Worm (Caenorhabditis elegans): ENCODE measurements around the gene C06G3.8.

DNA sequence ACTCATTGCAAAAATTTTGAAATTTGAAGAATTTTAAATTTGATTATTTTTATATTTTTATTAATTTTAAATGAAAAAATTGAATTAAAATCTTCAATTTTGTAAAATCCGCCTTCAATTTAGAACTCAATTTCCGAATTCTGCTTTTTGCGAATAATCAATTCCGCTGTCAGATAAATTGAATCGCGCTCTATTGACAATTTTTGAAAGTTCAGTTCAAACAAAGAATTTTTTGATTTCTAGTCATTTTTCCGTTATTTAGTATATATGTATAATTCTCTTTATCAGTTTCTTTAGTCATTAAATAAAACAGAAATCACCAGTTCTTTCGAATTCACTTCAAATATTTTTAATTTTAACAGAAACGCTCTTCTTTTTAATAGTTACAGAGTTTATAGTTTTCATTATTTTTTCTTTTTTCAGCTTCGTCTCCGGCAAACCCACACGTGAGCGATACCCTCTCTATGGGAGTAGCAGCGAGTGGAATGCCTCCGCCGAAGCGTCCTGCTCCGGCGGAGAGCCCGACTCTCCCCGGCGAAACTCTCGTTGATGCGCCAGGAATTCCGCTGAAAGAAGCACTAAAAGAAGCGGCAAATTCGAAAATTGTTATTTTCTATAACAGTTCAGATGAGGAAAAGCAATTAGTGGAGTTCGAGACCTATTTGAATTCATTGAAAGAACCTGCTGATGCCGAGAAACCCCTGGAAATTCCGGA is 19.5 kb downstream of the C06G3.8 start:
- no peak for TF ChIP-seq elt-3 (tag; optimal IDR thresholded peaks at IDR 0.05)
- no peak for TF ChIP-seq pqm-1 (tag; optimal IDR thresholded peaks at IDR 0.05)
